Worm (Caenorhabditis elegans): ENCODE results near the gene egl-27.

ce11 chrII:6890095-6890494 is 55.3 kb downstream of the egl-27 start, which contains the start of gene acer-1:
- TF ChIP-seq ama-1 (optimal IDR thresholded peaks at IDR 0.05), result no peak
- TF ChIP-seq tra-4 (tag; optimal IDR thresholded peaks at IDR 0.05), result no peak
- TF ChIP-seq ets-7 (tag; optimal IDR thresholded peaks at IDR 0.05), result no peak
- no peak for TF ChIP-seq tbx-37 (GFP tag; conservative IDR thresholded peaks at IDR 0.05)
- TF ChIP-seq hmg-4 (GFP tag; optimal IDR thresholded peaks at IDR 0.05), result no peak
